Fruit fly (Drosophila melanogaster) ovary, adult (tissue): Measurements from ENCODE around the gene CG9130.
"Not testable (repeated sequence)": the region's sequence is repeated elsewhere in the genome, so short reads cannot be mapped to it uniquely, and the experiment has no call there.

ENCODE experiments used
- CG17801 ChIP-seq: fragments of 200-800 bp; optimal IDR thresholded peaks from 2 replicates; lab custom pipeline; 2019; ENCODE audit warnings: missing biosample characterization, mild to moderate bottlenecking, missing genetic modification characterization, moderate library complexity; ENCODE audit not compliant: partially characterized antibody

CG9130 gene

dm6 chr3L:1245810-1246209 lies 6.0 kb upstream of the CG9130 start, which contains the start of gene Klp61F:
Gene Klp61F, minus strand, starts transcription at chr3L:1245910.
- TF ChIP-seq CG17801 (GFP tag; lab: Kevin White, UChicago), result not testable (repeated sequence)

- not testable (repeated sequence) for TF ChIP-seq CG17801 (GFP tag; lab: Kevin White, UChicago)
These were observed 5.0 kb upstream of the CG9130 start, which contains the start of gene CG32318 for dm6 chr3L:1246823-1247222. Gene CG32318, minus strand, starts transcription at chr3L:1246923.

DNA sequence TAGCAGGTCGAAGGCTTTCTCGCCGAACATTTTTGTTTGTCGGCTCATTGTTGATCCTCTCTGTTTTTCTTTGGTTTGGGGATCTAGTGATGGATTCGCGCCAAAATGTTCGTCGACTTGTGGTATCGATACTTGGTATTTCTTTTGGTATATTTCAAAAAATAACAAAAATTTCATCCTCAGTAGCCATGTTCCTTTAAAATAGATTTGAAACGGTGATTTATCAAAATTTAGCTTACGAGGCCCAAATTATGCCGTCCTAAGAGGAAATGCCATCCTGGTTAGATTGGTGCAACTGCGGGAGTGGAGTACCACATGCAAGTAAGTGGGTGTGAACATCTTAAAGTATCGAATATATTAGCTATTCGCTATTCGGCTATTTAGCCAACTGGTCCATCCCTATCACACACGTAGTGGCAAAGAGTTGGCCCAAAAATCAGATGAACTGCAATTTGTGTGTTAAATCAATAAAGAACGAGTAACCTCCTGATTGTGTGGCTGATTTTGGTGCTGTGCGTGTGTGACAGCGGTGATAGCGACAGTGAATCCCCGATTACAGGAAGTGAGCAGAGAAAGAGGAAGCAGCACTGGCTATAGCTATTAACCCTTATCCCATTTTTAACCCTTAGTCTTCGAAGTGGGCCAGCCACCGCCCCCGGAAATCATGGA lies 4.1 kb upstream of the CG9130 start, which contains the start of the genes Psf1 and Sac1:
TSS of gene Psf1 (minus strand) at position 51 of the 669 bp plus-strand sequence.
TSS of gene Sac1 (plus strand) at position 191 of the 669 bp plus-strand sequence.
- TF ChIP-seq CG17801 (GFP tag; lab: Kevin White, UChicago), result no peak

dm6 chr3L:1250396-1250795 lies 1.4 kb upstream of the CG9130 start, which contains the start of gene Bfc:
Gene Bfc, plus strand, starts transcription at chr3L:1250696.
- no peak for TF ChIP-seq CG17801 (GFP tag; lab: Kevin White, UChicago)

DNA sequence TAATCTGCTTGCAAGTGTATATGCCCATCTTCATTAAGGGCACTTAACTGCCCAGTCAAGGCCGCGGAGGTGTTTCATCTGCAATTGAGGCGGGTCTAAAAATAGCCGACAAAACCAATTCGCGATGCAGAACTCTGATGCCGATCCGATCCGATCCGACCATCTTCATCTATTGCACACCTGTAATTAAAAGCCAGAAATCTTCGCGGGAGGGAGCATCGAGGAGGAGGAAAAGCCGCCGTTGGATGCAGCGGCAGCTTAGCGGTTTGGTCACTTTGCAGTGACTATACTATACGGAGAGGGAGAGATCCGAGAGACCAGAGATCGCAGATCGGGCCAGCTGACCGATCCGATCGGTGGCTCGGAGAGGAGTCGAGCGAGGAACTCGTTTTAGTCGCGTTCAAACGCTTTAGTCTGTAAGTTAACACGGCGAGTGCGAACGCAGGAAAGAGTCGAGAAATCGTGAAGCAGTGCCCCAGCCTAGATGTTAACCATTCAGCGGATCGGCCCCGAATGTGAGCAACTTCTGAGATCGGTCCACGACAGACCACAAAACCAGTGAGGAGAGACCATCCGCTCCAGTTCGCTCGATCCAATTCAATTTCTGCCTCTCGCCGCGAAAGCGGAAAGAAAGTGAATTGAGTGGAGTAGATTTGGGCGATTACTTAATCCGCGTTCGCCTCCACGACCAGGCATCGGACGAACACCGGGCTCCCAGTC lies 4.4 kb downstream of the CG9130 start, which contains the start of gene tfc:
TSS of gene tfc (plus strand) at position 389 of the 720 bp plus-strand sequence.
- TF ChIP-seq CG17801 (GFP tag; lab: Kevin White, UChicago), result no peak

- TF ChIP-seq CG17801 (GFP tag; lab: Kevin White, UChicago), result no peak
These were observed 6.7 kb downstream of the CG9130 start for dm6 chr3L:1258547-1258946.

DNA sequence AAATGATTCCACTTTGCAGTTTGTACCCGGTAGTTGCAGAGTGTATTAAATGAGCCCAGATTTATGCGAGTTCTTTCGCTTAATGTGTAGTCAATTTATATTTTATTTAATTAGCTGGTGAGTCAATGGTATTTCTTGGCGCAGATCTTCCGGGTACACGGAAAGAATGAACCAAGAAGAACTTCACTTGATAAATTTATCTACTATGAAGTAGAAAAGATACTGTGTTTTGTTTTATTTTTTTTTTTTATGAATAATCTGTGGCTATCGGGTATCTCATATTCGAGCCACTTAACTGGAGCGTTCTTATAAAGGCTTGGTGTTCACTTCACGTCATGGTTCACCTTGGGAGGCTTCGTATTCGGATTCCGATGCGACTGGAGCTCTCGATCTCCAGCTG lies 13.2 kb downstream of the CG9130 start:
- TF ChIP-seq CG17801 (GFP tag; lab: Kevin White, UChicago), result no peak

DNA sequence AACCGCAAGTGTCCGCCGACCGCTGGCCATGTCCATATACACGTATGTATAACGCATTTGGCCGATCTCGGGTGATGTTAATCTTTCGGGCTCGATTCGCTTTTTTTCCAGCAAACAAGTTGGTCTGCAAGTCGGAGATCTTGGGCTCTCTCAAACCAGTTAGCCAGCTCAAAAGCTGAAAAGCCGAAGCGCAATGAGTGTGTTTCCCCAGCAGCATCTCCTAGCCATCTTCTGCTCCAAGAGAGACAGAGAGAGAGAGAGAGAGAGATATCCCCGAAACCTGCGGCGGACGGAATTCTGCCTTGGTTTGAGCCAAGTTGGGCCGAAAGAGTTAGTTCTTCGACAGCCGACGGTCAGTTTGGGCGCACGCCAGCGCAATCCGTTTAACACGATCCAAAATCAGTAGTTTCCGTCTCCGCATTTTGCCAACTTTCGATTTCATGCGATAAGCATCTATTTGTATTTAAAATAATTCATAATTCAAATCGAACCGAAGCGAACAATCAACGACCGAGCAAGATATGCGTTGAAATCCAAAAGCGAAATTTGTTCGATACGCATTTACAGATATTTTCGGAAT lies 13.7 kb downstream of the CG9130 start:
- TF ChIP-seq CG17801 (GFP tag; lab: Kevin White, UChicago), result no peak

DNA sequence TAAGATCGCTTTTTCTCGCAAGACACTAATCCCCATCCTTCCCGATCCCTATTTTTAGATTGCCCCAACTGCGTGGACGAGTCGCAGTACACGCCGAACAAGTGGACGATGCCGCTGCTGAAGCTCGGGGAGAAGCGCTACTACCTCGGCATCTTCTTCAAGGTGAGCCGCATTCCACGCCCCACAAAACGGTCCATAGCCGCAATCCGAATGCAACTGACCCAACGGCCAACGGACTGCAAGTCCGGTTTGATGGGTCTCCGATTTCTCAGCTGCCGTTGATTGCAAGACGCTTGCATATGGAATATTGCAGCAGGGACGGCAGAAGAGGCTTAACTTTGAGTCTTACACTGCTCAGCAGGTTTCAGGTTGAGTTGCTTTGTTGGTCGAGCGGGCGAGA lies 17.2 kb downstream of the CG9130 start:
- TF ChIP-seq CG17801 (GFP tag; lab: Kevin White, UChicago), result no peak

DNA sequence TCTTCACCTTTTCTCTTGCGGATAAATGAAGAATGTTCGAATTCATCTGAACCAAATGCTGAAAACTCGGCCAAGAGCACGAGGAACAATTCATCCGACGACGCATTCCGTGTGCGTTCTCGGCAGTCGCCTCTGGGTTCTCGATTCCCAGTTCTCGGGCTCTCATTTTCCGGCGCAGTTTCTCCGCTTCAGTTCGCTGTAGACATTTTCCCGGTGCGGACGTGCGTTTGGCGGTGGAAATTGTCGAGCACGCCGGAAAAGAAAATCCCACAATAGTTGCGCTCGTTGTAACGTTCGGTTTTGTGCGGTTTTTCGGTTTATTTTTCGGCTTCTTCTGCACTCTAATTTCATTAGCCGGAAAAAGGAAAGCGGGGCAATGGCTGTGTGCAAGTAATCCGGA lies 24.0 kb downstream of the CG9130 start, which contains the start of gene CG32333:
TSS of gene CG32333 (plus strand) at position 190 of the 400 bp plus-strand sequence.
- TF ChIP-seq CG17801 (GFP tag; lab: Kevin White, UChicago), result no peak

DNA sequence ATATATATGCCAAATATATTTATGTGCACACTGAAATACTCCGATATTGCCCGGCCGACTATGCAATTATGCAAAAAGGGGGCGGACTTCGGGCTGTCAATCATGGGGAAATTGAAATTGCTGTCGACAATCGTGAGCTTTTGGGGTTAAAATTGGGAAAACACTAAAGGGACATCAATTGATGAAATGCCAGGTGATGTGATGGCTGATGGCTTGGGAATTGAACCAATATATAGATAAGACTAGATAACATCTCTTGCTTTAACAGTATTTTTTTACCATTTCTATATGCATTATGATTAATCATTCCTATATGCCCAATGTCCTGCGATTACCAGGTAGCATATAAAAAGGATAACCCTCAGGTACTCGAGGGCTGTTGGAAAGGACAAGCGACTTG lies 26.1 kb downstream of the CG9130 start:
- TF ChIP-seq CG17801 (GFP tag; lab: Kevin White, UChicago), result no peak

DNA sequence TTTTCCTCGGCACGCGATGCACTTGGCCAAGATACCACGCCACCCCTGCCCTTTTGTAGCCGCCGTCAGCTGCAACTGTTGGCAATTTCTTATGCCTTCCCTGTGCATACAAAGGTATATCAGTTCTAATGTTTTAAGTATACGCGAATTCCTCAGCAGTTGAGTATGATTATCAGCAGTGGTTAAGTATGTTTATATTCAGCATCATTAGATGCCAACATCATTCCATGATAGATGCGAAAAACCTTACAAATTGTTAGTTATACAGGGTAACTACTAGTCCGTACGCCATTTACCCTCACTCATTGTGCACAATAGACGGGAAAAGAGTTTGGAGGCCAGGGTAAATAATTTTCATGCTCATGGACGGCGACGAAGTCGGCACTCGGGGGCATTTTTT lies 27.9 kb downstream of the CG9130 start:
- TF ChIP-seq CG17801 (GFP tag; lab: Kevin White, UChicago), result no peak

DNA sequence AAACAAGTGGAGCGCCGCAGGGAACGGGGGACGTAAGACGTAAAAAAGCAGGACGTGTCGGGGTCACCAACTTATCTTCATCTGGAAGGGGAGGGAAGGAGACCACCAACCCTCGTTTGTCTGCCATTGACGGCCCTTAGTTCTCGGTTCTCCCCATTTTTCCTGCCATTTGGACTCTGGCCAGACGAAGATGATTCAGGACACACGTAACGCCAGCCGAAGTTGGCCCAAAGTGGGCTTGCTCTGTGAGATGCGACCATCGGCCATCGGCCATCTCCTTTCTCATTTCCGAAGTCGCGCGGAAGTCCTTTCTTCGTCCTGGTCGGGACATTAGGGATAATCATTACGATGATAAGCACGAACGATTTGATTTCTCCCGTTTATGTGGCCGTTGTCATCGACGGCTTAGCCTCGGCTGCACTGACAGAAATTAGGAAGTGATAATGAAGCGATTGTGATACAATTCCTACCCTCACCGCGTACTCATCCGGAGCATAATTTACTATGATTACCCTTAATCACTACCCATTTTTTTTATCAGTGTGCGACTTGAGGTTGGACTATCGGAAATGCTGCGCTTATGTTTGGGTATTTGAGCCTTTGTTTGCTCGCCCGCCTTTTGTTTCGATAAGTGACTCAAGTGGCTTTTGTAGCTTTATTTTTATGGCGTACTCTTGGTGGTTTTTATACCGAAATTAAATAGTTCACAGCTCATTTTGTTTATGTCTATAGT lies 29.2 kb downstream of the CG9130 start:
- TF ChIP-seq CG17801 (GFP tag; lab: Kevin White, UChicago), result no peak

dm6 chr3L:1294835-1295234 lies 43.0 kb downstream of the CG9130 start:
- TF ChIP-seq CG17801 (GFP tag; lab: Kevin White, UChicago), result no peak
